Worm (Caenorhabditis elegans) whole organism, L4 larva: ENCODE measurements around the gene fbxb-20.
A peak's percentile ranks its signal among the peaks of the same experiment; 100 is the strongest.

Source experiments
- D1046.2 ChIP-seq: fragments of 200-800 bp; sonication (Bioruptor generic); IDR thresholded peaks from 2 replicates; pipeline ENCODE4 v1.3.6; 2022; ENCODE audit warnings: missing genetic modification characterization, missing compliant biosample characterization
- F10B5.3 ChIP-seq: sonication (generic microtip); optimal IDR thresholded peaks from 2 replicates; lab custom pipeline; 2016; ENCODE audit warnings: mild to moderate bottlenecking, missing genetic modification characterization, missing compliant biosample characterization
- F44E2.7 ChIP-seq: fragments of 200-800 bp; sonication (Bioruptor generic); IDR thresholded peaks from 2 replicates; pipeline ENCODE4 v2.1.2; 2022; ENCODE audit warnings: missing genetic modification characterization, missing compliant biosample characterization
- R02D3.7 ChIP-seq: fragments of 150-350 bp; sonication (generic microtip); optimal IDR thresholded peaks from 3 replicates; lab custom pipeline; 2014; ENCODE audit warnings: missing biosample characterization, missing genetic modification characterization
- Y105C5A.15 ChIP-seq: fragments of 200-800 bp; sonication (Bioruptor generic); IDR thresholded peaks from 2 replicates; pipeline ENCODE4 v1.3.6; 2022; ENCODE audit warnings: missing genetic modification characterization, missing compliant biosample characterization
- Y48G9A.11 ChIP-seq: fragments of 200-800 bp; sonication (Bioruptor generic); IDR thresholded peaks from 2 replicates; pipeline ENCODE4 v1.3.6; 2022; ENCODE audit warnings: missing genetic modification reagents, missing genetic modification characterization, missing compliant biosample characterization
- Y5F2A.4 ChIP-seq: fragments of 200-800 bp; sonication (Bioruptor generic); optimal IDR thresholded peaks from 2 replicates; lab custom pipeline; 2018; ENCODE audit warnings: mild to moderate bottlenecking, missing genetic modification characterization, missing compliant biosample characterization
- ZK546.5 ChIP-seq, 2 experiments: sonication (generic microtip); optimal IDR thresholded peaks; 2 replicates each; lab custom pipeline; 2017; ENCODE audit warnings: missing biosample characterization in 2 of 2, missing genetic modification characterization in 2 of 2
- ama-1 ChIP-seq: fragments of 150-350 bp; optimal IDR thresholded peaks from 2 replicates; lab custom pipeline; 2014; ENCODE audit warnings: inconsistent platforms, mixed read lengths
- ctbp-1 ChIP-seq: fragments of 200-800 bp; sonication (Bioruptor generic); IDR thresholded peaks from 2 replicates; pipeline ENCODE4 v1.3.6; 2022; ENCODE audit warnings: missing genetic modification reagents, missing genetic modification characterization, missing compliant biosample characterization
- daf-16 ChIP-seq, 3 experiments: sonication (generic microtip); optimal IDR thresholded peaks; 2 replicates each; lab custom pipeline; 2016 to 2017; ENCODE audit warnings: missing genetic modification characterization in 3 of 3, missing genetic modification reagents in 3 of 3, mild to moderate bottlenecking in 2 of 3, missing compliant biosample characterization in 2 of 3, missing biosample characterization in 1 of 3, moderate library complexity in 1 of 3
- daf-8 ChIP-seq: fragments of 200-800 bp; sonication (Bioruptor generic); IDR thresholded peaks from 2 replicates; pipeline ENCODE4 v1.3.6; 2022; ENCODE audit warnings: missing genetic modification characterization, missing compliant biosample characterization
- dmd-9 ChIP-seq: fragments of 200-800 bp; sonication (Bioruptor generic); IDR thresholded peaks from 2 replicates; pipeline ENCODE4 v1.3.6; 2022; ENCODE audit warnings: missing genetic modification reagents, missing genetic modification characterization, missing compliant biosample characterization
- dve-1 ChIP-seq: sonication (generic microtip); optimal IDR thresholded peaks from 2 replicates; lab custom pipeline; 2017; ENCODE audit warnings: antibody characterized with exemption, mild to moderate bottlenecking, missing genetic modification characterization, missing compliant biosample characterization; ENCODE audit not compliant: insufficient read depth
- hlh-11 ChIP-seq: fragments of 200-800 bp; sonication (Bioruptor generic); optimal IDR thresholded peaks from 2 replicates; lab custom pipeline; 2018; ENCODE audit warnings: mild to moderate bottlenecking, missing genetic modification characterization, missing compliant biosample characterization
- lin-1 ChIP-seq: fragments of 200-800 bp; sonication (Bioruptor generic); IDR thresholded peaks from 2 replicates; pipeline ENCODE4 v1.3.6; 2022; ENCODE audit warnings: missing genetic modification reagents, missing genetic modification characterization, missing compliant biosample characterization
- lin-15B ChIP-seq: fragments of 150-350 bp; sonication (generic microtip); optimal IDR thresholded peaks from 3 replicates; lab custom pipeline; 2014; ENCODE audit warnings: missing biosample characterization, missing genetic modification characterization
- lin-38 ChIP-seq: fragments of 200-800 bp; sonication (Bioruptor generic); IDR thresholded peaks from 2 replicates; pipeline ENCODE4 v1.3.6; 2022; ENCODE audit warnings: missing genetic modification reagents, missing genetic modification characterization, missing compliant biosample characterization
- lir-3 ChIP-seq: sonication (generic microtip); optimal IDR thresholded peaks from 2 replicates; lab custom pipeline; 2016; ENCODE audit warnings: mild to moderate bottlenecking, missing genetic modification characterization, missing compliant biosample characterization
- madf-9 ChIP-seq: fragments of 200-800 bp; sonication (Bioruptor generic); conservative IDR thresholded peaks from 2 replicates; pipeline ENCODE4 v1.3.6; 2022; ENCODE audit warnings: missing genetic modification reagents, missing genetic modification characterization, missing compliant biosample characterization
- mdt-29 ChIP-seq: fragments of 200-800 bp; sonication (Bioruptor generic); IDR thresholded peaks from 2 replicates; pipeline ENCODE4 v1.3.6; 2022; ENCODE audit warnings: missing genetic modification reagents, missing genetic modification characterization, missing compliant biosample characterization
- mxl-3 ChIP-seq: fragments of 200-800 bp; sonication (Bioruptor generic); optimal IDR thresholded peaks from 2 replicates; lab custom pipeline; 2018; ENCODE audit warnings: mild to moderate bottlenecking, missing genetic modification characterization, missing compliant biosample characterization
- nhr-10 ChIP-seq: fragments of 150-350 bp; optimal IDR thresholded peaks from 2 replicates; lab custom pipeline; 2014; ENCODE audit warnings: missing biosample characterization, missing genetic modification characterization
- nhr-11 ChIP-seq: fragments of 150-350 bp; optimal IDR thresholded peaks from 2 replicates; lab custom pipeline; 2014; ENCODE audit warnings: missing biosample characterization, missing genetic modification characterization
- nhr-111 ChIP-seq: fragments of 200-800 bp; sonication (Bioruptor generic); optimal IDR thresholded peaks from 2 replicates; lab custom pipeline; 2018; ENCODE audit warnings: mild to moderate bottlenecking, missing genetic modification characterization, missing compliant biosample characterization
- nhr-25 ChIP-seq: sonication (generic microtip); optimal IDR thresholded peaks from 2 replicates; lab custom pipeline; 2017; ENCODE audit warnings: missing genetic modification characterization, mild to moderate bottlenecking, missing compliant biosample characterization, antibody characterized with exemption, moderate library complexity, borderline replicate concordance; ENCODE audit not compliant: insufficient read depth
- nhr-28 ChIP-seq: fragments of 150-350 bp; optimal IDR thresholded peaks from 2 replicates; lab custom pipeline; 2014; ENCODE audit warnings: missing biosample characterization, missing genetic modification characterization
- nhr-48 ChIP-seq: sonication (generic microtip); optimal IDR thresholded peaks from 2 replicates; lab custom pipeline; 2016; ENCODE audit warnings: mild to moderate bottlenecking, missing genetic modification characterization, missing compliant biosample characterization
- nhr-6 ChIP-seq: fragments of 150-350 bp; optimal IDR thresholded peaks from 2 replicates; lab custom pipeline; 2014; ENCODE audit warnings: missing biosample characterization, missing genetic modification characterization
- nhr-76 ChIP-seq: fragments of 150-350 bp; optimal IDR thresholded peaks from 2 replicates; lab custom pipeline; 2014; ENCODE audit warnings: missing biosample characterization, missing genetic modification characterization
- nhr-77 ChIP-seq: fragments of 150-350 bp; optimal IDR thresholded peaks from 2 replicates; lab custom pipeline; 2014; ENCODE audit warnings: missing biosample characterization, missing genetic modification characterization
- pqm-1 ChIP-seq: sonication (generic microtip); optimal IDR thresholded peaks from 2 replicates; lab custom pipeline; 2017; ENCODE audit warnings: missing biosample characterization, missing genetic modification characterization
- sdz-12 ChIP-seq: fragments of 200-800 bp; sonication (Bioruptor generic); optimal IDR thresholded peaks from 2 replicates; lab custom pipeline; 2018; ENCODE audit warnings: mild to moderate bottlenecking, missing genetic modification characterization, missing compliant biosample characterization
- snpc-1.2 ChIP-seq: fragments of 200-800 bp; sonication (Bioruptor generic); IDR thresholded peaks from 2 replicates; pipeline ENCODE4 v1.3.6; 2022; ENCODE audit warnings: missing genetic modification reagents, missing genetic modification characterization, missing compliant biosample characterization
- unc-130 ChIP-seq: sonication (generic microtip); optimal IDR thresholded peaks from 2 replicates; lab custom pipeline; 2016; ENCODE audit warnings: missing genetic modification reagents, missing genetic modification characterization, missing compliant biosample characterization
- unc-39 ChIP-seq: sonication (generic microtip); optimal IDR thresholded peaks from 2 replicates; lab custom pipeline; 2017; ENCODE audit warnings: missing biosample characterization, missing genetic modification characterization
- unc-62 ChIP-seq, 3 experiments: fragments of 150-350 bp in 1 of 3; sonication (generic microtip); optimal IDR thresholded peaks in 2 of 3; peaks in 1 of 3; 1 replicate in 1 of 3; 2 replicates in 2 of 3; lab custom pipeline; 2014 to 2017; ENCODE audit warnings: missing biosample characterization in 3 of 3, missing genetic modification characterization in 3 of 3, missing genetic modification reagents in 3 of 3, missing genotype in 1 of 3
- zip-2 ChIP-seq: fragments of 150-350 bp; optimal IDR thresholded peaks from 2 replicates; lab custom pipeline; 2014; ENCODE audit warnings: missing biosample characterization, missing genetic modification characterization
- ztf-11 ChIP-seq: fragments of 150-350 bp; optimal IDR thresholded peaks from 2 replicates; lab custom pipeline; 2014; ENCODE audit warnings: missing biosample characterization, missing genetic modification characterization

Gene fbxb-20

DNA sequence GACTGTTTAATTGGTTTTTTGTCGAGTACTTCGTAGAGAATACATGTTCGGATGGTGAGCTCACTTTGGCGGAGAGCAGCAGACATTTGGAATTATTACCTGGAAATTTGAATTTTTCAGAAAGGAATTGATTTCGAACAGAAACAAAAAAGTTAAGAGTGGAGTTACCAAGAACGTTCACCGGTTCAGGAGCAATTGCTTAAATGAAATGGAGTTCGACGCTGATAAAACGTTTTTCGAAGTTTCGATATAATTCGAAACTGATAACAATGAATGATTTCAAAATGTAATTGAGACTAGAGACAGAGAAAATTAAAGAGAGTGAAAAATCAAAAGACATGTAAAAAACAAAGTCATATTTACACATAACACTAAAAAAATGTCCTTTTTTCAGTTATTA lies 39.8 kb downstream of the fbxb-20 start, which contains the start of gene fbxa-163:
Gene fbxa-163 (minus strand): TSS at position 101 of the 400 bp plus-strand sequence.
- TF ChIP-seq unc-62 (GFP tag; optimal IDR thresholded peaks at IDR 0.05 in 1 of 2; lab: Kevin White, UChicago) (peak in 1 of 2 experiments; percentile 28), unc-62 (tag; optimal IDR thresholded peaks at IDR 0.05; lab: Kevin White, UChicago) (no peak), madf-9 (GFP tag; lab: Robert Waterston, UW) (no peak), pqm-1 (peak; percentile 41), nhr-10 (tag; lab: Kevin White, UChicago) (no peak), nhr-28 (tag; lab: Kevin White, UChicago) (peak; percentile 13), mdt-29 (GFP tag; lab: Robert Waterston, UW) (no peak), nhr-48 (no peak), daf-16 (GFP tag; optimal IDR thresholded peaks at IDR 0.05; lab: Kevin White, UChicago) (no peak), daf-16 (tag; optimal IDR thresholded peaks at IDR 0.05; lab: Kevin White, UChicago) (peak; percentile 19), unc-130 (no peak)

DNA sequence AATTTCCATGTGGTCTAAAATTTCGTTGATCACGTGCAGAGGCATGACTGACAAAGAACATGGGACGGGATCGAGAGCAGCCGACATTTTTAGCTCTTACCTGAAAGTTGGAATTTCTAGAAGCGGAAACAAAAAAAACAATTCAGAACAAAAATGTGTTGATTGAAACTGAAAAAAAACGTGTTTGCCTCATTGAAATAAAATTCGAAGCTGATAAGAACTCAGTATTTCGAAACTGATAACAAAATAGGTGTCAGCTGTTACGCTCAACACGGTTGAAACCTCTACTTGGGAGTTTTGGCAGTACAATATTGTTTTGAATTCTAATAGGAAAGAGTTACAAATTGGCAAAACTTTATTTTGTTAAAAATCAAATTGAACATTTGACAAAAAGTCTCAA lies 41.5 kb downstream of the fbxb-20 start:
- TF ChIP-seq daf-16 (GFP tag; optimal IDR thresholded peaks at IDR 0.05; lab: Kevin White, UChicago) (no peak), daf-16 (tag; optimal IDR thresholded peaks at IDR 0.05; lab: Kevin White, UChicago) (peak; percentile 85), sdz-12 (GFP tag; lab: Kevin White, UChicago) (no peak), nhr-6 (no peak), F44E2.7 (no peak), hlh-11 (peak; percentile 56), daf-8 (GFP tag; lab: Robert Waterston, UW) (no peak), pqm-1 (peak; percentile 82), dmd-9 (GFP tag; lab: Robert Waterston, UW) (no peak), nhr-111 (GFP tag; lab: Kevin White, UChicago) (no peak), nhr-77 (tag; lab: Kevin White, UChicago) (peak; percentile 49), nhr-28 (tag; lab: Kevin White, UChicago) (peak; percentile 59), lir-3 (tag; lab: Kevin White, UChicago) (no peak), ctbp-1 (GFP tag; lab: Robert Waterston, UW) (no peak), zip-2 (no peak), mxl-3 (GFP tag; lab: Kevin White, UChicago) (peak; percentile 31), lin-38 (GFP tag; lab: Robert Waterston, UW) (no peak), nhr-11 (tag; lab: Kevin White, UChicago) (no peak)

DNA sequence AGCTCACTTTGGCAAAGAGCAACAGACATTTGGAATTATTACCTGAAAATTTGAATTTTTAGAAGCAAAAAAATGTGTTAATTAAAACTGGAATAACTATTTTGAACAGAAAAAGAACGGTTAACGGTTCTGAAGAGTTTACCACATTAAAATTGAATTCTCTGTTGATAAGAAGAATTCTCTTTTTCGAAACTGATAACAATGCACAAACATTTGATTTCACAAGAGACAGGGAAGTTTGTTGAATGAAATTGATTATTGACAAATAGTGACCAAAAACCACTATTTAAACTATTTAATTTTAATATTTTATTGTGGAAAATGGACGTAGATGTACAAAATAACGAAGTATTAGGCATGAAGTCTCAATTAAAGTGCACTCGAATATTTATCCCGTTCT lies 42.8 kb downstream of the fbxb-20 start:
- TF ChIP-seq D1046.2 (GFP tag; lab: Robert Waterston, UW) (no peak), ZK546.5 (tag; optimal IDR thresholded peaks at IDR 0.05; lab: Kevin White, UChicago) (no peak), F10B5.3 (tag; lab: Kevin White, UChicago) (no peak), lin-1 (GFP tag; lab: Robert Waterston, UW) (no peak), Y105C5A.15 (GFP tag; lab: Robert Waterston, UW) (no peak), nhr-28 (tag; lab: Kevin White, UChicago) (peak; percentile 48), nhr-10 (tag; lab: Kevin White, UChicago) (no peak), pqm-1 (peak; percentile 80), unc-39 (tag; lab: Kevin White, UChicago) (no peak), ama-1 (no peak), hlh-11 (peak; percentile 15), dve-1 (tag; lab: Kevin White, UChicago) (no peak), nhr-6 (no peak), Y48G9A.11 (GFP tag; lab: Robert Waterston, UW) (no peak), mxl-3 (GFP tag; lab: Kevin White, UChicago) (no peak), nhr-25 (tag; lab: Kevin White, UChicago) (no peak), nhr-76 (tag; lab: Kevin White, UChicago) (no peak), daf-16 (GFP tag; optimal IDR thresholded peaks at IDR 0.05; lab: Kevin White, UChicago) (no peak), daf-16 (tag; optimal IDR thresholded peaks at IDR 0.05; lab: Kevin White, UChicago) (peak; percentile 86), unc-130 (no peak), ztf-11 (no peak), Y5F2A.4 (GFP tag; lab: Kevin White, UChicago) (no peak), nhr-77 (tag; lab: Kevin White, UChicago) (peak; percentile 46), snpc-1.2 (no peak), lin-15B (tag; lab: Kevin White, UChicago) (no peak), R02D3.7 (no peak)
